Worm (Caenorhabditis elegans) whole organism, late embryonic: ENCODE results near the gene Y43F8B.12.

ENCODE experiments used
- C08G9.2 ChIP-seq: sonication (generic microtip); optimal IDR thresholded peaks from 2 replicates; lab custom pipeline; 2016; ENCODE audit warnings: mild to moderate bottlenecking, missing genetic modification characterization, moderate library complexity, missing compliant biosample characterization
- F13H6.1 ChIP-seq: sonication (generic microtip); optimal IDR thresholded peaks from 2 replicates; lab custom pipeline; 2016; ENCODE audit warnings: missing genetic modification characterization, missing compliant biosample characterization
- K02D7.2 ChIP-seq: sonication (generic microtip); optimal IDR thresholded peaks from 2 replicates; lab custom pipeline; 2017; ENCODE audit warnings: mild to moderate bottlenecking, missing genetic modification characterization, missing compliant biosample characterization
- K09A11.1 ChIP-seq: sonication (generic microtip); optimal IDR thresholded peaks from 2 replicates; lab custom pipeline; 2017; ENCODE audit warnings: antibody characterized with exemption, mild to moderate bottlenecking, missing genetic modification characterization, missing compliant biosample characterization; ENCODE audit not compliant: insufficient read depth
- Y22D7AL.16 ChIP-seq: sonication (generic microtip); optimal IDR thresholded peaks from 2 replicates; lab custom pipeline; 2016; ENCODE audit warnings: missing genetic modification characterization, missing compliant biosample characterization
- ahr-1 ChIP-seq: sonication (generic microtip); optimal IDR thresholded peaks from 2 replicates; lab custom pipeline; 2016; ENCODE audit warnings: missing genetic modification characterization, missing compliant biosample characterization
- ama-1 ChIP-seq: fragments of 150-350 bp; optimal IDR thresholded peaks from 2 replicates; lab custom pipeline; 2014
- ceh-18 ChIP-seq: sonication (generic microtip); optimal IDR thresholded peaks from 2 replicates; lab custom pipeline; 2016; ENCODE audit warnings: missing genetic modification characterization, missing compliant biosample characterization
- ceh-19 ChIP-seq: fragments of 200-800 bp; sonication (Bioruptor generic); optimal IDR thresholded peaks from 2 replicates; lab custom pipeline; 2018; ENCODE audit warnings: mild to moderate bottlenecking, missing genetic modification characterization, missing compliant biosample characterization
- ceh-22 ChIP-seq: sonication (generic microtip); optimal IDR thresholded peaks from 2 replicates; lab custom pipeline; 2017; ENCODE audit warnings: missing biosample characterization, missing genetic modification characterization
- ceh-31 ChIP-seq: sonication (generic microtip); optimal IDR thresholded peaks from 2 replicates; lab custom pipeline; 2016; ENCODE audit warnings: missing genetic modification characterization, missing compliant biosample characterization
- ceh-34 ChIP-seq: sonication (generic microtip); optimal IDR thresholded peaks from 2 replicates; lab custom pipeline; 2016; ENCODE audit warnings: mild to moderate bottlenecking, missing genetic modification characterization, missing compliant biosample characterization
- ceh-45 ChIP-seq: fragments of 200-800 bp; sonication (Bioruptor generic); IDR thresholded peaks from 2 replicates; pipeline ENCODE4 v1.3.6; 2022; ENCODE audit warnings: missing genetic modification reagents, missing genetic modification characterization, missing compliant biosample characterization
- ceh-9 ChIP-seq: sonication (generic microtip); optimal IDR thresholded peaks from 2 replicates; lab custom pipeline; 2016; ENCODE audit warnings: mild to moderate bottlenecking, missing genetic modification characterization, inconsistent platforms, missing compliant biosample characterization
- che-1 ChIP-seq: sonication (generic microtip); optimal IDR thresholded peaks from 2 replicates; lab custom pipeline; 2016; ENCODE audit warnings: mild to moderate bottlenecking, missing genetic modification characterization, missing compliant biosample characterization
- dve-1 ChIP-seq: sonication (generic microtip); optimal IDR thresholded peaks from 2 replicates; lab custom pipeline; 2017; ENCODE audit warnings: antibody characterized with exemption, mild to moderate bottlenecking, missing genetic modification characterization, missing compliant biosample characterization
- elt-2 ChIP-seq: sonication (generic microtip); optimal IDR thresholded peaks from 2 replicates; lab custom pipeline; 2016; ENCODE audit warnings: missing genetic modification reagents, missing genetic modification characterization, missing compliant biosample characterization
- elt-4 ChIP-seq: sonication (generic microtip); optimal IDR thresholded peaks from 2 replicates; lab custom pipeline; 2016; ENCODE audit warnings: missing genetic modification characterization, missing compliant biosample characterization
- ets-4 ChIP-seq: sonication (generic microtip); optimal IDR thresholded peaks from 2 replicates; lab custom pipeline; 2016; ENCODE audit warnings: missing genetic modification characterization, missing compliant biosample characterization
- eyg-1 ChIP-seq: sonication (generic microtip); optimal IDR thresholded peaks from 2 replicates; lab custom pipeline; 2016; ENCODE audit warnings: missing genotype, missing genetic modification characterization, missing compliant biosample characterization
- gmeb-2 ChIP-seq: sonication (generic microtip); optimal IDR thresholded peaks from 2 replicates; lab custom pipeline; 2016; ENCODE audit warnings: missing genetic modification characterization, inconsistent platforms, missing compliant biosample characterization
- hlh-15 ChIP-seq: sonication (generic microtip); optimal IDR thresholded peaks from 2 replicates; lab custom pipeline; 2016; ENCODE audit warnings: missing genetic modification characterization, missing compliant biosample characterization
- hlh-6 ChIP-seq: sonication (generic microtip); optimal IDR thresholded peaks from 2 replicates; lab custom pipeline; 2016; ENCODE audit warnings: missing genotype, missing genetic modification characterization, missing compliant biosample characterization
- lim-6 ChIP-seq: sonication (generic microtip); optimal IDR thresholded peaks from 2 replicates; lab custom pipeline; 2016; ENCODE audit warnings: missing genetic modification characterization, missing compliant biosample characterization
- madf-2 ChIP-seq: sonication (generic microtip); optimal IDR thresholded peaks from 2 replicates; lab custom pipeline; 2017; ENCODE audit warnings: missing genetic modification characterization, missing compliant biosample characterization
- mec-3 ChIP-seq: sonication (generic microtip); optimal IDR thresholded peaks from 2 replicates; lab custom pipeline; 2016; ENCODE audit warnings: borderline replicate concordance, missing genetic modification characterization, missing compliant biosample characterization
- nfya-1 ChIP-seq: sonication (generic microtip); optimal IDR thresholded peaks from 2 replicates; lab custom pipeline; 2017; ENCODE audit warnings: missing genetic modification characterization, mild to moderate bottlenecking, missing compliant biosample characterization, antibody characterized with exemption, moderate library complexity
- nhr-232 ChIP-seq: sonication (generic microtip); optimal IDR thresholded peaks from 2 replicates; lab custom pipeline; 2016; ENCODE audit warnings: missing genetic modification characterization, missing compliant biosample characterization
- npax-4 ChIP-seq: sonication (generic microtip); optimal IDR thresholded peaks from 2 replicates; lab custom pipeline; 2016; ENCODE audit warnings: missing genetic modification characterization, missing compliant biosample characterization
- odd-2 ChIP-seq: sonication (generic microtip); optimal IDR thresholded peaks from 2 replicates; lab custom pipeline; 2017; ENCODE audit warnings: antibody characterized with exemption, mild to moderate bottlenecking, missing genetic modification characterization, missing compliant biosample characterization
- pag-3 ChIP-seq: sonication (generic microtip); optimal IDR thresholded peaks from 2 replicates; lab custom pipeline; 2016; ENCODE audit warnings: missing compliant biosample characterization, missing genetic modification characterization, borderline replicate concordance
- pat-9 ChIP-seq: fragments of 200-800 bp; sonication (Bioruptor generic); optimal IDR thresholded peaks from 2 replicates; lab custom pipeline; 2018; ENCODE audit warnings: mild to moderate bottlenecking, missing genetic modification characterization, moderate library complexity, missing compliant biosample characterization
- pax-1 ChIP-seq: fragments of 150-350 bp; optimal IDR thresholded peaks from 2 replicates; lab custom pipeline; 2014; ENCODE audit warnings: missing biosample characterization, missing genetic modification characterization
- pha-4 ChIP-seq: fragments of 150-350 bp; optimal IDR thresholded peaks from 2 replicates; lab custom pipeline; 2018; ENCODE audit warnings: missing biosample characterization, missing genetic modification reagents, missing genetic modification characterization
- pqm-1 ChIP-seq: sonication (generic microtip); optimal IDR thresholded peaks from 2 replicates; lab custom pipeline; 2016; ENCODE audit warnings: missing genetic modification characterization, missing compliant biosample characterization
- ref-2 ChIP-seq: sonication (generic microtip); optimal IDR thresholded peaks from 2 replicates; lab custom pipeline; 2016; ENCODE audit warnings: missing genetic modification characterization, missing compliant biosample characterization
- sdc-2 ChIP-seq: sonication (generic microtip); optimal IDR thresholded peaks from 2 replicates; lab custom pipeline; 2016; ENCODE audit warnings: missing genotype, missing genetic modification characterization, missing compliant biosample characterization
- sox-2 ChIP-seq: fragments of 200-800 bp; sonication (Bioruptor generic); IDR thresholded peaks from 2 replicates; pipeline ENCODE4 v1.3.6; 2022; ENCODE audit warnings: missing genetic modification reagents, missing genetic modification characterization, missing compliant biosample characterization
- syd-9 ChIP-seq: sonication (generic microtip); optimal IDR thresholded peaks from 2 replicates; lab custom pipeline; 2016; ENCODE audit warnings: mild to moderate bottlenecking, missing genetic modification characterization, moderate library complexity, missing compliant biosample characterization
- tbx-2 ChIP-seq: sonication (generic microtip); optimal IDR thresholded peaks from 2 replicates; lab custom pipeline; 2016; ENCODE audit warnings: missing genetic modification characterization, missing compliant biosample characterization
- tbx-7 ChIP-seq: sonication (generic microtip); optimal IDR thresholded peaks from 2 replicates; lab custom pipeline; 2016; ENCODE audit warnings: missing genotype, missing genetic modification characterization, missing compliant biosample characterization
- ttx-3 ChIP-seq: sonication (generic microtip); optimal IDR thresholded peaks from 2 replicates; lab custom pipeline; 2016; ENCODE audit warnings: missing genetic modification reagents, missing genetic modification characterization, missing compliant biosample characterization
- unc-42 ChIP-seq: sonication (generic microtip); optimal IDR thresholded peaks from 2 replicates; lab custom pipeline; 2016; ENCODE audit warnings: missing genotype, missing genetic modification characterization, missing compliant biosample characterization
- unc-86 ChIP-seq: sonication (generic microtip); optimal IDR thresholded peaks from 2 replicates; lab custom pipeline; 2016; ENCODE audit warnings: missing genetic modification characterization, missing compliant biosample characterization
- ztf-16 ChIP-seq: sonication (generic microtip); optimal IDR thresholded peaks from 2 replicates; lab custom pipeline; 2017; ENCODE audit warnings: missing genetic modification characterization, missing compliant biosample characterization

The Y43F8B.12 gene

ce11 chrV:19467574-19467973, 609 bp upstream of the Y43F8B.12 start, which contains the start of gene Y43F8B.23:
TSS of gene Y43F8B.23 (minus strand) at chrV:19467648.
- TF ChIP-seq K02D7.2 (tag; lab: Kevin White, UChicago) (no peak), unc-42 (tag; lab: Kevin White, UChicago) (no peak), che-1 (no peak), ceh-34 (tag; lab: Kevin White, UChicago) (no peak), syd-9 (no peak), ref-2 (tag; lab: Kevin White, UChicago) (no peak), ceh-9 (tag; lab: Kevin White, UChicago) (no peak), ceh-22 (no peak), ttx-3 (tag; lab: Kevin White, UChicago) (no peak), elt-4 (tag; lab: Kevin White, UChicago) (no peak), lim-6 (tag; lab: Kevin White, UChicago) (no peak), npax-4 (tag; lab: Kevin White, UChicago) (no peak), sdc-2 (tag; lab: Kevin White, UChicago) (no peak), pat-9 (no peak), elt-2 (no peak), ceh-18 (tag; lab: Kevin White, UChicago) (no peak), nfya-1 (no peak), sox-2 (no peak)

ce11 chrV:19470385-19470784, 2.2 kb downstream of the Y43F8B.12 start, which contains the start of gene Y43F8B.11:
TSS of gene Y43F8B.11 (plus strand) at chrV:19470685.
- TF ChIP-seq ama-1 (no peak), C08G9.2 (no peak), ceh-34 (tag; lab: Kevin White, UChicago) (no peak), pax-1 (tag; lab: Kevin White, UChicago) (no peak), ceh-18 (tag; lab: Kevin White, UChicago) (no peak), che-1 (no peak)

- TF ChIP-seq ceh-22 (no peak), unc-86 (tag; lab: Kevin White, UChicago) (no peak), pag-3 (tag; lab: Kevin White, UChicago) (no peak), dve-1 (no peak), C08G9.2 (no peak), ets-4 (no peak), tbx-2 (tag; lab: Kevin White, UChicago) (no peak), pha-4 (no peak), Y22D7AL.16 (tag; lab: Kevin White, UChicago) (no peak), K09A11.1 (tag; lab: Kevin White, UChicago) (no peak), ref-2 (tag; lab: Kevin White, UChicago) (no peak), hlh-15 (tag; lab: Kevin White, UChicago) (no peak), odd-2 (tag; lab: Kevin White, UChicago) (no peak), ttx-3 (tag; lab: Kevin White, UChicago) (no peak), F13H6.1 (no peak), ceh-31 (tag; lab: Kevin White, UChicago) (no peak), pqm-1 (tag; lab: Kevin White, UChicago) (no peak), ceh-45 (GFP tag; lab: Robert Waterston, UW) (no peak), ahr-1 (tag; lab: Kevin White, UChicago) (no peak)
These were observed 5.8 kb downstream of the Y43F8B.12 start, which contains the start of gene Y43F8B.10 for ce11 chrV:19473842-19474514. TSS of gene Y43F8B.10 (plus strand) at chrV:19474464.

DNA sequence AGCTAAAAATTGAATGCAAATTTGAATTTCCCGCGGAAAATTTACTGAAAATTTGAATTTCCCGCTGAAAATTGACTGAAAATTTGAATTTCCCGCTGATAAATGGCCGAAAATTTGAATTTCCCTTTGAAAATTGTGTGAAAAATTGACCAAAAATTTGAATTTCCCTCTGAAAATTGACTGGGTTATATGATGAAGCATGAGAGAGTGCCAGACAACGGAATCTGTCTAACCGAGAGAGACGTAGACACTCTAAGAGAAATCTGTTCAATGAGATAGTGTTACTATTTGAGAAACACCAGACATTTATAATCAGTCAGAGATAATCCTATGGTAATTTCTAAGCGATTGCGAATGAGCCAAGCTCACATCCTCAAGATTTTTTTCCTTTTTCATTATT, 9.1 kb downstream of the Y43F8B.12 start:
- TF ChIP-seq madf-2 (no peak), syd-9 (no peak), eyg-1 (tag; lab: Kevin White, UChicago) (no peak), pqm-1 (tag; lab: Kevin White, UChicago) (no peak), ahr-1 (tag; lab: Kevin White, UChicago) (no peak), ceh-22 (no peak), che-1 (no peak), elt-2 (no peak), nfya-1 (no peak), tbx-7 (no peak), ceh-9 (tag; lab: Kevin White, UChicago) (no peak), nhr-232 (tag; lab: Kevin White, UChicago) (no peak), gmeb-2 (tag; lab: Kevin White, UChicago) (no peak), ztf-16 (no peak), pat-9 (no peak), mec-3 (tag; lab: Kevin White, UChicago) (no peak), hlh-6 (no peak), ceh-19 (no peak)
